Worm (Caenorhabditis elegans) whole organism, L4/young adult: ENCODE results near the gene T12D8.10.

Experiments used
- W03F9.2 ChIP-seq: fragments of 150-350 bp; optimal IDR thresholded peaks from 2 replicates; lab custom pipeline; 2014; ENCODE audit warnings: missing biosample characterization, missing genetic modification characterization
- dao-5 ChIP-seq: sonication (generic microtip); optimal IDR thresholded peaks from 2 replicates; lab custom pipeline; 2016; ENCODE audit warnings: missing genotype, missing genetic modification characterization, moderate library complexity, missing compliant biosample characterization
- him-1 ChIP-seq: sonication (generic microtip); optimal IDR thresholded peaks from 2 replicates; lab custom pipeline; 2016; ENCODE audit warnings: missing genotype, missing genetic modification reagents, missing genetic modification characterization, missing compliant biosample characterization

T12D8.10 gene

DNA sequence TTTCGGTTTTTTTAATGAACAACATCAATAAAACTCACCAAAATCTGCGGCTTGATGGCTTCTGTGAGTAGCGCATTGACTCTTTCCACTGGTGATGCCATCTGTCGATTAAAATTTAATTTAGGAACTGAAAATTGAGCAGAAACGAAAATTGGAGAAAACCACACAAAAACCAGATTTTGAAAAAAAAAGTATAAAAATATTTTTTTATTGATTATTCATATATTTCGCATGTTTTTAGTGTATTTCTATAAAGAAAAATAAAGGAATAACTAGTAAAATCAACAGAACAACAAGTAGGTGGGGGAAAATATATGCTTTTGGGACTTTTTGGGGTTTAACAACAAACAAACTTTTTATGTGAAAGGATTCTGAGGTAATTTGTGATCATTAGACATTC lies at the start of gene T12D8.10:
T12D8.10 (minus strand) TSS at position 101 of the 400 bp plus-strand sequence.
- no peak for TF ChIP-seq him-1 (tag; lab: Kevin White, UChicago)
- no peak for TF ChIP-seq dao-5
- TF ChIP-seq W03F9.2 (tag; lab: Kevin White, UChicago) = no peak

DNA sequence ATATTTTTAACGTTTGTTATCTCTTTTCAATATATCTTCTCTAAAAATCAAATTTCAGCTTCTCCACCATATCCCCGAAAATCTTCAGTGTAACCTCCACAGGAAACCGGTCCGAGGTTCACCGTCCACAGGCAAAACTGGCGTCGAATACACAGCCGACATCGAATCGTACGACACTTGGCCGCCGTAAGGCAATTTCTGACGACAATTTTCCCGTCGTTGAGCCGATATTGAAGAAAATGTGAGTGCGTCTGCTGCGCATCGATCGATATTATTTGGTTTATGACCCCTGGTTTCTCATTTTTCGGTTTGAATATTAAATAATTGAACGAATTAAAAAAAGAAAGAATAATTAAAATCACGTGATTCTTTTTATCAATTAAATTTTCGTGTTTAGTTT lies 45.1 kb upstream of the T12D8.10 start, which contains the start of gene cul-2:
cul-2 (plus strand) TSS at position 59 of the 400 bp plus-strand sequence.
- TF ChIP-seq him-1 (tag; lab: Kevin White, UChicago) (no peak), dao-5 (no peak), W03F9.2 (tag; lab: Kevin White, UChicago) (no peak)

DNA sequence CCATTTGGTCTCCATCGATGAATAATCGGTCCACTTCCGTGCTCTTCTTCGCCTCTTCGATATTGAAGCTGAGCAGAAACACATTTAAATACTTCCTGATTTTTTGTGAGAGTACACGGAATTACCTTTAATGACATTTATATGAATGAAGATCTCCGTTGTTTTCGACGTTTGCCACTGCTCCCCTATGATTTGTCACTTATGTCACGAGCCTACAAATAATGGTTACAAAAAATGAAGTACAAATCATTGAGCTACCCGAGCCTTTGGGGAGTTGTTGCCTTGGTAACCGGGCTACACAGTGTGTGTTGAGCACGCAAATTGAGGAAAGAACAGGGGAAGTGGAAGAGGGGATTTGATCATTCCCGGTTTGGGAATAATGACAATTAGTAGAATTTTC lies 44.2 kb upstream of the T12D8.10 start, which contains the start of gene dyf-2:
dyf-2 (minus strand) TSS at position 137 of the 400 bp plus-strand sequence.
- TF ChIP-seq W03F9.2 (tag; lab: Kevin White, UChicago) (no peak), him-1 (tag; lab: Kevin White, UChicago) (no peak), dao-5 (no peak)

DNA sequence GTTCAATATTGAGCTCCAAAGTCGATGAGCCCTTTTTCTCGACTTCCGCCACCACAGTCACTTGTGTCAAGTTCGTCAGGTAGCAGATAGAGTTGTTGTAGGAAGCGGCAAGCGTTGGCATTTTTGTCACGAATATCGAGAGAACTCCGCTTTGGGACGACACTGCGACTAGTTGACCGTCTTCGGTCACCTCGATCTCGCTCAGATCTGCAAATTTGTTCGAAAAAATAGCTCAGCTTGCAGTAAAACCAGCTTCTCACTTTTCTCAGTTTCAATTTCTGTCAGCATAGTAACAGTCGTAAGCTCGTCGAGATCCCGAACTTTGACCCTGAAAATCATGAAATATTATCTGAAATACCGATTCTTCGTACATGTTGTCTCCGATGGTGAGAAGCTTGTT lies 42.1 kb upstream of the T12D8.10 start:
- TF ChIP-seq him-1 (tag; lab: Kevin White, UChicago) (no peak), W03F9.2 (tag; lab: Kevin White, UChicago) (no peak), dao-5 (no peak)

DNA sequence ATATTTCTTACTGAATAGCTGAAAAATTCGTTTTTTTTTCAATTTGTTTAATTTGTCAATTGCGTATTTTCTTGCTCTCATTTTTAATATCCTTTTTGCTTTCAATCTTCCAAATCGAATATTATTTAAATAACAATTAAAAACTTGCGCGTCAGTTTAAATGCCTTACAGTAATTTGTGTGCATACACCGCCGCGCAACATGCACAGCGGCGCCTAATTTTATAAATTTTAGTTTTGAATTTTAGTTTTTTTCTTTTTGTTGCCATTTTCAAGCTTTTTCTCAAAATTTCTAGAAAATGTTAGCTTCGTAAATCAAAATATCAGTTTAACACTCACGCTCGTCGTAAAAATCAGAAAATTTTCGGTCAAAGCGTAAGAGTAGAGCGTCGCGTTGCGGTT lies 41.1 kb upstream of the T12D8.10 start:
- no peak for TF ChIP-seq W03F9.2 (tag; lab: Kevin White, UChicago)
- TF ChIP-seq dao-5 = no peak
- TF ChIP-seq him-1 (tag; lab: Kevin White, UChicago) = no peak

DNA sequence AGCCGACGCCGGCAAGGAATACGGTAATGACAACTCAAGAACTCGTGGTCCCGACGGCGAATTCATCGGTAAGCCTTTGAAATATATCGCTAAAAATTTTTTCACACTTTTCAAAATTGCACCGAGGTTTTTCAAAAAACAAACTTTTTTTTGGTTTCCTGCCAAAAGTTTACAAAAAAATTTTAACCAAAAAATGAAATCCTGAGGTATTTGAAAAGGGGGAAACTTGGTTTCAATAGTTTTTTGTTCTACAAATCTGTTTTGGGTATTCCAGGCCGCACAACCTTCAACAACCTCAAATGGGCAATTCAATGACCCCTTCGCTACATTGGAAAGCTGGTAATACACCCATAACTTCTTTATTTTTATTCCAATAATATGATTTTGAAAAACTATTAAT lies 39.9 kb upstream of the T12D8.10 start:
- TF ChIP-seq him-1 (tag; lab: Kevin White, UChicago) (no peak), W03F9.2 (tag; lab: Kevin White, UChicago) (no peak), dao-5 (no peak)

DNA sequence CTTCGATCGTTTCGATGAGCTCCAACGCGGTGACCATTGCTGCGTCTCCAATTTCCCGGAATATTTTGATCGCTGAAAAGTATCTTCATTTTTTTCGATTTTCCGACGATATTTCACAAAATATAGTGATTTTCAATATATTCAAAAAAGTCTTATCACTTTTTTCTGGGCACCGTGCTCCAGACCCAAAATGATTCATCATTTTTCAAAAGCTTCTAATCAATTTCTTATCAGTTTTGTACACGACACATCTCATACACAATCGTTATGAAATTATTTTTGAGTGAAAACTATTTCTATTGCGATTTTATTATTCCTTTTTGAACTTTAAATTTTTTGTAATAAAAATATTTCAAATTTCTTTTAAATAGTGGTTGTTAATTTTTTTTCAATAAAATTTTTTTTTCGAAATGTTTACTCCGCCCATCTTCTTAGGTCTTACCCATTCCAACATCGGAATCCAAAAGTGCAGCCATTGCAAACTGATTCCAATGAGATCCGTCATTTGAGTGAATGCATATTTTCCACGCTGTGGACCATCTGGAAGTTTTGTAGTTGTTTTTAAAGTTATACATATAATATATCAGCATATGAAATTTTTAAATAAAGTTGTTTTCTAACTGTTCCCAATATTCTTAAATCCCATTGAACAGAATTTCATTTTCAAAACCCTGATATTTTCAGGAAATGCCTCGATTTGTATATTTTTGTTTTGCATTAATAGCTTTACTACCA lies 36.8 kb upstream of the T12D8.10 start, which contains the start of gene sid-2:
sid-2 (plus strand) TSS at position 685 of the 735 bp plus-strand sequence.
- TF ChIP-seq dao-5 (no peak), him-1 (tag; lab: Kevin White, UChicago) (no peak), W03F9.2 (tag; lab: Kevin White, UChicago) (no peak)

DNA sequence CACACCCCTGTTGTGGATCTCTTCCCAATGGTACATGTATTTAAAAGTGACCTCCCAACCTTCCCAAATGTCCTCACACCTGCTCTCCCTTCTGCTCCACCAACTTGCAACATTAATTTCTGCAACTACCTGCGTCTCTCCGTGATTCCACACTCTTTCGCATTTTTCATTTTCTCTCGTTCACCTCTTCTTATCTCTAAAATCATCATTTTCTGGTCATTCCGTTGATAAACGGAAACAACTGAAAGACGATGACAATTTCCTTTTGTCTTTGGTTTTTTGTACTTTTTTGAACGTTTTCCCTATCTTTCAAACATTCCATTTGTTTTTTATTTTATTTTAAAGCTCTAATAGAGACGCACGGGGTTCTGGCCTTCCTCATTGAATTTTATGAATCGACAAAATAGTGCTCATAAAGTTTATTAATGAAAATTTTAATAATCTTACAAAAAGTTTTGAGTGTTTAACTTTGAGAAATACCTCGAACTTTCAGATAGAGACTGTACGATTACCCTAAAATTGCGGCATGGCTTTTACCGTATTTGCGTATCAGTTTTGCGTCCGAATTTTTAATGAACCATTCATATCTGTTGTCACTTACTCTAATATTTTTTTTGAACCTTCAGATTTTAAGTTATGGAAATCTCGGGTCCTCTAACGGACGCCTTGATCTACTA lies 30.7 kb upstream of the T12D8.10 start, which contains the start of gene aqp-11:
aqp-11 (plus strand) TSS at position 627 of the 677 bp plus-strand sequence.
- TF ChIP-seq him-1 (tag; lab: Kevin White, UChicago) (no peak), W03F9.2 (tag; lab: Kevin White, UChicago) (no peak), dao-5 (no peak)

DNA sequence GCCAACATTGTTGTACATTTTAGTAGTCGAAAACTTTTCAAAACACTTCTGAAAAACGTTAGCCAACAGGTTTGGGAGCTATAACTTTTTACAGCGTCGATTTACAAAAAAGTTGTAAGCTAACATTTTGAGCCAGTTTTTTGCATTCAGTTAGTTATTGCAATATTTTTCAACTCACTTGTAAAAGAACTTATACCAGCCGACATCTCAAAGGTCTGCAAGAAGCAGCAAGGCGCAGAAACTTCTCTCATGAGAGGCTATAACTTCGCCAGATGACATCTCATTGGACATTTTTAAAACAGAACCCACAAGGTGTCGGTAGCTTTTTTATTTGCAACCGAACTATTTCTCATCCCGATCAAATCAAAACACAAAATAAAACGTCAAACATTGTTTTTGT lies 27.4 kb upstream of the T12D8.10 start:
- no peak for TF ChIP-seq W03F9.2 (tag; lab: Kevin White, UChicago)
- no peak for TF ChIP-seq him-1 (tag; lab: Kevin White, UChicago)
- TF ChIP-seq dao-5 = no peak

DNA sequence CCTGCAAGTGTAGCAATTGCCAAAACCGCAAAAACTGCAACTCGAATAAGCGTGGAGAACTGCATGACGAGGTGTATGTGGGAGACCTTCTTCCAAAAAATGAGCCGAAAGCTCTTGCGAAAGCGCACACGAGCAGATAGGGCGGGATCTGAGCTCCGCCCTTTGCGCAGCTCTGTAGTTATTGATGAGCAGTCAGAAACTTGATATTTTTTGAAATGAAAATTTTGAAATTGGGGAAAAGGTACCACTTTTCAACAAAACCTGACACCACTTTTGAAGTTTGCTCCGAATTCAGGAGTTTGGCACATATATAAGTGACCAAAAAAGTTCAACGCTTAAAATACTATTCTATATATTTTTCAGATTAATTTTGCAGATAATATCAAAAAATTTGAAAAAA lies 25.6 kb upstream of the T12D8.10 start, which contains the start of gene flp-15:
flp-15 (minus strand) TSS at position 101 of the 400 bp plus-strand sequence.
- TF ChIP-seq him-1 (tag; lab: Kevin White, UChicago) (no peak), dao-5 (no peak), W03F9.2 (tag; lab: Kevin White, UChicago) (no peak)

DNA sequence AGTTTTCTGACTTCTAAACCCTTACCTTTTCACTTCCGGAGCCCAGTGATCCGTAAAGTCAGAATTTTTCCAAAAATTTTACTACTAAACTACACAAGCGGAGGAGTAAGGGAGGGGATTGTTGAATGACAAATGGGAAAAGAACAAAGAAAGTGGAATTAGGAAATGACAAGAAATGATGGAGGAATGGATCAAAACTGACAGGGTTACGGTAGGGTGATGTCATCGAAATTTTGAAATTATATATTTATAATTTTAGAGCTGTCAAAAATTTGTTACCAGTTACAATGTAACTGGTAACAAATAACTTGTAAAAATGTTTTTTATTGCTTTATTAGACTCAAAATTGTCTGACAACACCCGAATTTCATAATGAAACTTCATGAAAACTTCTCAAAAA lies 24.3 kb upstream of the T12D8.10 start:
- TF ChIP-seq him-1 (tag; lab: Kevin White, UChicago) = no peak

- no peak for TF ChIP-seq him-1 (tag; lab: Kevin White, UChicago)
- TF ChIP-seq W03F9.2 (tag; lab: Kevin White, UChicago) = no peak
These were observed 18.0 kb upstream of the T12D8.10 start for ce11 chrIII:13660123-13660522.

- no peak for TF ChIP-seq W03F9.2 (tag; lab: Kevin White, UChicago)
- TF ChIP-seq dao-5 = no peak
- TF ChIP-seq him-1 (tag; lab: Kevin White, UChicago) = no peak
These were observed 16.9 kb upstream of the T12D8.10 start for ce11 chrIII:13659028-13659427.

- TF ChIP-seq W03F9.2 (tag; lab: Kevin White, UChicago) (no peak), him-1 (tag; lab: Kevin White, UChicago) (no peak), dao-5 (no peak)
These were observed 15.8 kb upstream of the T12D8.10 start for ce11 chrIII:13657975-13658374.
